Fruit fly (Drosophila melanogaster): ENCODE data around the gene Shaw.

Gene Shaw

dm6 chr2L:3682489-3682888 lies 35.5 kb upstream of the Shaw start:
- no peak for TF ChIP-seq CG12605 (GFP tag; IDR thresholded peaks at IDR 0.05)
- TF ChIP-seq CG10348 (GFP tag; IDR thresholded peaks at IDR 0.05) = no peak
- no peak for TF ChIP-seq Pif1B (GFP tag; optimal IDR thresholded peaks at IDR 0.05)
- no peak for TF ChIP-seq fd96Ca (GFP tag; IDR thresholded peaks at IDR 0.05)
- no peak for TF ChIP-seq Pif1A (GFP tag; optimal IDR thresholded peaks at IDR 0.05)

- TF ChIP-seq CG8159 (tag; optimal IDR thresholded peaks at IDR 0.05) = peak; percentile 16
- no peak for TF ChIP-seq Pif1B (GFP tag; optimal IDR thresholded peaks at IDR 0.05)
Measured at dm6 chr2L:3685139-3685851, 32.7 kb upstream of the Shaw start.

dm6 chr2L:3692466-3692865 lies 25.5 kb upstream of the Shaw start, which contains the start of gene CG16704:
TSS of gene CG16704 (minus strand) at chr2L:3692587.
- TF ChIP-seq CG15710 (tag; optimal IDR thresholded peaks at IDR 0.05) = no peak
- no peak for TF ChIP-seq Ets98B (GFP tag; IDR thresholded peaks at IDR 0.05)
- no peak for TF ChIP-seq CG4496 (GFP tag; IDR thresholded peaks at IDR 0.05)
- no peak for TF ChIP-seq CG8159 (tag; optimal IDR thresholded peaks at IDR 0.05)
- no peak for TF ChIP-seq CG8301 (tag; optimal IDR thresholded peaks at IDR 0.05)
- no peak for TF ChIP-seq CG17806 (tag; optimal IDR thresholded peaks at IDR 0.05)
- no peak for TF ChIP-seq CG13204 (GFP tag; optimal IDR thresholded peaks at IDR 0.05)
- TF ChIP-seq CG9948 (tag; optimal IDR thresholded peaks at IDR 0.05) = no peak
- TF ChIP-seq CG12605 (GFP tag; IDR thresholded peaks at IDR 0.05) = no peak
- TF ChIP-seq Pif1A (GFP tag; optimal IDR thresholded peaks at IDR 0.05) = no peak
- no peak for TF ChIP-seq Pif1B (GFP tag; optimal IDR thresholded peaks at IDR 0.05)
- no peak for TF ChIP-seq rn (GFP tag; IDR thresholded peaks at IDR 0.05)
- TF ChIP-seq CG14655 (GFP tag; optimal IDR thresholded peaks at IDR 0.05) = no peak
- TF ChIP-seq Snoo (tag; optimal IDR thresholded peaks at IDR 0.05) = no peak
- no peak for TF ChIP-seq CG10348 (GFP tag; IDR thresholded peaks at IDR 0.05)
- TF ChIP-seq CG32121 (GFP tag; IDR thresholded peaks at IDR 0.05) = no peak
- no peak for TF ChIP-seq fd96Ca (GFP tag; IDR thresholded peaks at IDR 0.05)

dm6 chr2L:3693082-3693481 lies 24.9 kb upstream of the Shaw start, which contains the start of gene CG3513:
TSS of gene CG3513 (minus strand) at chr2L:3693182.
- TF ChIP-seq CG12605 (GFP tag; IDR thresholded peaks at IDR 0.05) = no peak
- no peak for TF ChIP-seq EcR (GFP tag; optimal IDR thresholded peaks at IDR 0.05)
- no peak for TF ChIP-seq CG8301 (tag; optimal IDR thresholded peaks at IDR 0.05)
- no peak for TF ChIP-seq rn (GFP tag; IDR thresholded peaks at IDR 0.05)
- TF ChIP-seq CG15710 (tag; optimal IDR thresholded peaks at IDR 0.05) = no peak
- no peak for TF ChIP-seq CG10348 (GFP tag; IDR thresholded peaks at IDR 0.05)
- no peak for TF ChIP-seq CG17806 (tag; optimal IDR thresholded peaks at IDR 0.05)
- TF ChIP-seq CG13204 (GFP tag; optimal IDR thresholded peaks at IDR 0.05) = no peak
- no peak for TF ChIP-seq CG14655 (GFP tag; optimal IDR thresholded peaks at IDR 0.05)
- TF ChIP-seq CG4496 (GFP tag; IDR thresholded peaks at IDR 0.05) = no peak
- TF ChIP-seq CG32121 (GFP tag; IDR thresholded peaks at IDR 0.05) = no peak

- TF ChIP-seq CG12605 (GFP tag; IDR thresholded peaks at IDR 0.05) (no peak), Snoo (tag; optimal IDR thresholded peaks at IDR 0.05) (no peak), CG32121 (GFP tag; IDR thresholded peaks at IDR 0.05) (no peak), rn (GFP tag; IDR thresholded peaks at IDR 0.05) (no peak), Pif1A (GFP tag; optimal IDR thresholded peaks at IDR 0.05) (no peak), CG34367 (tag; optimal IDR thresholded peaks at IDR 0.05) (no peak)
Measured at dm6 chr2L:3693805-3694204, 24.2 kb upstream of the Shaw start, which contains the start of gene Acp24A4. TSS of gene Acp24A4 (minus strand) at chr2L:3693905.

- TF ChIP-seq CG4496 (GFP tag; IDR thresholded peaks at IDR 0.05) = 0 out of 3 replicates have a peak, but pooled peaks have one; percentile 19
- no peak for TF ChIP-seq Pif1A (GFP tag; optimal IDR thresholded peaks at IDR 0.05)
Measured at dm6 chr2L:3694920-3695319, 23.1 kb upstream of the Shaw start, which contains the start of gene CG43165. TSS of gene CG43165 (minus strand) at chr2L:3695020.

- TF ChIP-seq CG10348 (GFP tag; IDR thresholded peaks at IDR 0.05) = no peak
Measured at dm6 chr2L:3695361-3695818, 22.6 kb upstream of the Shaw start, which contains the start of gene CG16713. TSS of gene CG16713 (minus strand) at chr2L:3695411.

dm6 chr2L:3696438-3696837 lies 21.5 kb upstream of the Shaw start, which contains the start of gene IM33:
TSS of gene IM33 (minus strand) at chr2L:3696658.
- TF ChIP-seq CG8159 (tag; optimal IDR thresholded peaks at IDR 0.05) (no peak), Ets98B (GFP tag; IDR thresholded peaks at IDR 0.05) (no peak), CG14655 (GFP tag; optimal IDR thresholded peaks at IDR 0.05) (no peak), fd96Ca (GFP tag; IDR thresholded peaks at IDR 0.05) (no peak), CG8301 (tag; optimal IDR thresholded peaks at IDR 0.05) (no peak), CG10348 (GFP tag; IDR thresholded peaks at IDR 0.05) (no peak), CG34367 (tag; optimal IDR thresholded peaks at IDR 0.05) (no peak), CG13204 (GFP tag; optimal IDR thresholded peaks at IDR 0.05) (no peak), Pif1B (GFP tag; optimal IDR thresholded peaks at IDR 0.05) (no peak), gl (tag; optimal IDR thresholded peaks at IDR 0.05) (no peak), CG4496 (GFP tag; IDR thresholded peaks at IDR 0.05) (no peak), EcR (GFP tag; optimal IDR thresholded peaks at IDR 0.05) (no peak), Snoo (tag; optimal IDR thresholded peaks at IDR 0.05) (no peak), CG15710 (tag; optimal IDR thresholded peaks at IDR 0.05) (no peak), CG12605 (GFP tag; IDR thresholded peaks at IDR 0.05) (no peak), CG17806 (tag; optimal IDR thresholded peaks at IDR 0.05) (no peak), rn (GFP tag; IDR thresholded peaks at IDR 0.05) (no peak), D1 (tag; optimal IDR thresholded peaks at IDR 0.05) (no peak)
